Fruit fly (Drosophila melanogaster): ENCODE measurements around the gene Cyt-c-d.

Cyt-c-d gene

DNA sequence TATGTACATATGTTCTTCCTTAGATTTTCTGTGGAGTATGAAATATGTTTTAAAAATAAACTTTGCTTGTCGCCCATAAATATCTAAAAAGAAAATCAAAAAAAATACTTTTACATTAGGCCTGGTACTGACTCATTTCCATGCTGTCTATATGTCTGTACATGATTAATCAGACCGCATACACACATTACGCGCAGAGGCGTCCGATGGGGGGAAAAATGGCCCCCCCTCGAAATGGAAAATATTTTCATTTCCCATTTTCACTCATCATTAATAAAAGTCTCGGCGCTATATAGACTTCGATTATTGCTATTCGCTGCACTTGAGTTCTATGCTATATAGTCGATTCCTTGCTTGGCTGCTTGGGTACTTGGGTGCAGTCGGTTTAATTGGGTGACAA is 46.2 kb downstream of the Cyt-c-d start:
- TF ChIP-seq CG17801 (GFP tag; optimal IDR thresholded peaks at IDR 0.05; ENCODE audit: partially characterized antibody) = no peak

DNA sequence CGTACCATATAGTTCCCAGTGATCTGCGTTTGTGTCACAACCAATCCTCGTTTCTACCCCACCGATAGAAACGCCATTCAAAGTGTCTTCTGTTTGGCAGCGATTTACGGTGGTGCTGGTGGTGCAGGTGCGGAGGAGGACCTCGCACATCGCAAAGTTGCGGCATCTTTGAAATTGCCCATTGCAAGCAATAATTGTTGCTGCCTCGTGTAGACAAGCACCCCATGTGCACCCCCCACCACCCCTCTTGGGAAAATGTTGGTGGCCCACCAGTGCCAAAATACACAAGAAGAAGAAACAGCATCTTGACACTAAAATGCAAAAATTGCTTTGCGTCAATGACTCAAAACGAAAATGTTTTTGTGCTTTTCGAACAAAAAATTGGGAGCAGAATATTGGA is 48.8 kb downstream of the Cyt-c-d start:
- no peak for TF ChIP-seq CG17801 (GFP tag; optimal IDR thresholded peaks at IDR 0.05; ENCODE audit: partially characterized antibody)

DNA sequence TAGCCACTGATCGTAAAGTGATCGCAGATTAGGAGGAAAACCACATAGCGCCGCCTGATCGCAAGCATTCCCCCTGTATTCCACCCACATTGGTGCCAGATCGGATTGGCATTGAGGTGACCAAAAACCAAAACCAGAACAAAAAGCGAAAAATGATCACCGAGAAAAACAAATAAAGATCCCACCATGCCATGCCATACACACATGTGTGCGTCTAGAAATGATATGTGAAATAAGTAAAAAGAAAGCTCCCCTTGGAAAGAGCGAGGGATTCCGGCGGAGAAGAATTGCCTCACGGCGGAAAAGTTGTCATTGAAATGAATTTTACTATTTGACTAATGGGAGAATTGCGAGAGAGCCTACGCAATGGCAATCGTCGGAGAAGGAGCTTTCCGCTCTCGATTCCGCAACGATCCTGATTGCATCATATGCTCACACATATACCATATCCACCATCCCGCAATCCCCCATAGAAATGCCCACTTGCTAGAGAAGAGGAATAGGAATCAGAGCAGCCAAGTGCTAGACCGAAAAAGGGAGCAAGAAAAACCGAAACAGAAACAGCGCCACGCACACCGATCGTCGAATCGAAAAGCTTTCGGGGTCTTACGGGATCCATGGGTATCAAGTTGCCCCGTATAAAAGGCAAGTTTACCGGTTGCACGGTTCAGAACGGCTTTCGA is 50.5 kb downstream of the Cyt-c-d start, which contains the start of gene Mhc:
Gene Mhc, plus strand, starts transcription at position 497 of the 683 bp plus-strand sequence.
- TF ChIP-seq CG17801 (GFP tag; optimal IDR thresholded peaks at IDR 0.05; ENCODE audit: partially characterized antibody) = no peak
